Fruit fly (Drosophila melanogaster) whole organism, embryonic: ENCODE data around the gene mib1.
A peak's percentile ranks its signal among the peaks of the same experiment; 100 is the strongest.

Source experiments
- Antp ChIP-seq: fragments of 200-800 bp; sonication (Bioruptor generic); optimal IDR thresholded peaks from 3 replicates; lab custom pipeline; 2016; ENCODE audit warnings: missing biosample characterization, missing genetic modification characterization
- Atf3 ChIP-seq: fragments of 200-800 bp; sonication (Bioruptor generic); optimal IDR thresholded peaks from 3 replicates; lab custom pipeline; 2016; ENCODE audit warnings: missing biosample characterization, missing genetic modification characterization
- B-H1 ChIP-seq: fragments of 200-800 bp; sonication (Bioruptor generic); IDR thresholded peaks from 3 replicates; pipeline ENCODE4 v1.3.6; 2022; ENCODE audit warnings: missing biosample characterization, missing genetic modification characterization
- B-H2 ChIP-seq: fragments of 200-800 bp; sonication (Bioruptor generic); optimal IDR thresholded peaks from 2 replicates; lab custom pipeline; 2018; ENCODE audit warnings: missing biosample characterization, mild to moderate bottlenecking, missing genetic modification characterization
- CG13624 ChIP-seq: fragments of 200-800 bp; sonication (Bioruptor generic); optimal IDR thresholded peaks from 2 replicates; lab custom pipeline; 2016; ENCODE audit warnings: missing biosample characterization, missing genetic modification characterization
- CG15479 ChIP-seq: fragments of 200-800 bp; sonication (Bioruptor generic); optimal IDR thresholded peaks from 3 replicates; lab custom pipeline; 2019; ENCODE audit warnings: missing biosample characterization, mild to moderate bottlenecking, missing genetic modification characterization, moderate library complexity
- CG16815 ChIP-seq: fragments of 200-800 bp; sonication (Bioruptor generic); optimal IDR thresholded peaks from 3 replicates; lab custom pipeline; 2017; ENCODE audit warnings: missing biosample characterization, mild to moderate bottlenecking, missing genetic modification characterization
- CG16863 ChIP-seq: fragments of 200-800 bp; sonication (Bioruptor generic); optimal IDR thresholded peaks from 3 replicates; lab custom pipeline; 2016; ENCODE audit warnings: missing biosample characterization, missing genetic modification characterization
- CG18599 ChIP-seq: fragments of 200-800 bp; sonication (Bioruptor generic); optimal IDR thresholded peaks from 3 replicates; lab custom pipeline; 2017; ENCODE audit warnings: missing biosample characterization, missing genetic modification characterization, mild to moderate bottlenecking, moderate library complexity, missing genetic modification reagents
- CG30403 ChIP-seq: fragments of 200-800 bp; sonication (Bioruptor generic); optimal IDR thresholded peaks from 3 replicates; lab custom pipeline; 2016; ENCODE audit warnings: missing biosample characterization, missing genetic modification characterization
- CG32767 ChIP-seq: fragments of 200-800 bp; sonication (Bioruptor generic); IDR thresholded peaks from 2 replicates; pipeline ENCODE4 v1.3.6; 2022; ENCODE audit warnings: missing biosample characterization, missing genetic modification characterization
- CG4730 ChIP-seq: fragments of 200-800 bp; sonication (Bioruptor generic); IDR thresholded peaks from 2 replicates; pipeline ENCODE4 v1.3.6; 2022; ENCODE audit warnings: missing biosample characterization, missing genetic modification characterization
- CG5245 ChIP-seq: fragments of 200-800 bp; sonication (Bioruptor generic); optimal IDR thresholded peaks from 3 replicates; lab custom pipeline; 2016; ENCODE audit warnings: missing biosample characterization, missing genetic modification characterization
- CG7987 ChIP-seq: fragments of 200-800 bp; sonication (Bioruptor generic); optimal IDR thresholded peaks from 2 replicates; lab custom pipeline; 2018; ENCODE audit warnings: missing biosample characterization, mild to moderate bottlenecking, missing genetic modification characterization, moderate library complexity
- Chrac-16 ChIP-seq: fragments of 200-800 bp; sonication (Bioruptor generic); optimal IDR thresholded peaks from 3 replicates; lab custom pipeline; 2016; ENCODE audit warnings: missing biosample characterization, missing genetic modification characterization
- CkIIα-i1 ChIP-seq: fragments of 200-800 bp; sonication (Bioruptor generic); IDR thresholded peaks from 2 replicates; pipeline ENCODE4 v1.3.6; 2022; ENCODE audit warnings: missing biosample characterization, missing genetic modification characterization
- D19B ChIP-seq: fragments of 200-800 bp; sonication (Bioruptor generic); optimal IDR thresholded peaks from 2 replicates; lab custom pipeline; 2017; ENCODE audit warnings: missing biosample characterization, mild to moderate bottlenecking, missing genetic modification characterization
- Deaf1 ChIP-seq: fragments of 200-800 bp; optimal IDR thresholded peaks from 3 replicates; lab custom pipeline; 2019; ENCODE audit warnings: missing biosample characterization, mild to moderate bottlenecking, missing genetic modification characterization, moderate library complexity
- Elba2 ChIP-seq: fragments of 200-800 bp; sonication (Bioruptor generic); optimal IDR thresholded peaks from 3 replicates; lab custom pipeline; 2016; ENCODE audit warnings: missing biosample characterization, missing genetic modification characterization
- HLHmδ ChIP-seq: fragments of 200-800 bp; sonication (Bioruptor generic); optimal IDR thresholded peaks from 2 replicates; lab custom pipeline; 2018; ENCODE audit warnings: missing biosample characterization, mild to moderate bottlenecking, missing genetic modification characterization, moderate library complexity
- Med ChIP-seq: fragments of 200-800 bp; sonication (Bioruptor generic); peaks from one replicate; lab custom pipeline; 2016; ENCODE audit warnings: missing biosample characterization, missing genetic modification characterization, mild to moderate bottlenecking, inconsistent platforms, moderate library complexity
- Mrtf ChIP-seq: fragments of 200-800 bp; sonication (Bioruptor generic); IDR thresholded peaks from 3 replicates; pipeline ENCODE4 v1.3.6; 2022; ENCODE audit warnings: missing biosample characterization, missing genetic modification characterization
- TFAM ChIP-seq: fragments of 200-800 bp; sonication (Bioruptor generic); optimal IDR thresholded peaks from 2 replicates; lab custom pipeline; 2017; ENCODE audit warnings: missing biosample characterization, missing genetic modification characterization, inconsistent platforms
- Usf ChIP-seq: fragments of 200-800 bp; sonication (Bioruptor generic); optimal IDR thresholded peaks from 2 replicates; lab custom pipeline; 2017; ENCODE audit warnings: missing genotype, missing biosample characterization, missing genetic modification characterization
- ap ChIP-seq: fragments of 200-800 bp; sonication (Bioruptor generic); IDR thresholded peaks from 2 replicates; pipeline ENCODE4 v1.3.6; 2022; ENCODE audit warnings: missing biosample characterization, missing genetic modification characterization
- btn ChIP-seq: fragments of 200-800 bp; sonication (Bioruptor generic); optimal IDR thresholded peaks from 2 replicates; lab custom pipeline; 2016; ENCODE audit warnings: missing biosample characterization, missing genetic modification characterization
- cad ChIP-seq: fragments of >200 bp; optimal IDR thresholded peaks from 2 replicates; lab custom pipeline; 2017; ENCODE audit warnings: missing biosample characterization, missing genetic modification characterization
- cas ChIP-seq: fragments of 200-800 bp; sonication (Bioruptor generic); IDR thresholded peaks from 2 replicates; pipeline ENCODE4 v1.3.6; 2022; ENCODE audit warnings: missing biosample characterization, missing genetic modification characterization
- dati ChIP-seq: fragments of 200-800 bp; sonication (Bioruptor generic); IDR thresholded peaks from 2 replicates; pipeline ENCODE4 v1.3.6; 2022; ENCODE audit warnings: missing biosample characterization, missing genetic modification characterization
- emc ChIP-seq: fragments of 200-800 bp; sonication (Bioruptor generic); optimal IDR thresholded peaks from 2 replicates; lab custom pipeline; 2016; ENCODE audit warnings: missing biosample characterization, missing genetic modification characterization
- eve ChIP-seq, 2 experiments: fragments of >200 bp; optimal IDR thresholded peaks; 2 replicates each; lab custom pipeline; 2017; ENCODE audit warnings: missing biosample characterization in 2 of 2, missing genetic modification characterization in 2 of 2
- exex ChIP-seq: fragments of 200-800 bp; sonication (Bioruptor generic); optimal IDR thresholded peaks from 4 replicates; lab custom pipeline; 2018; ENCODE audit warnings: missing biosample characterization, mild to moderate bottlenecking, missing genetic modification characterization, moderate library complexity
- gcm ChIP-seq: fragments of 200-800 bp; sonication (Bioruptor generic); optimal IDR thresholded peaks from 2 replicates; lab custom pipeline; 2019; ENCODE audit warnings: missing biosample characterization, mild to moderate bottlenecking, missing genetic modification characterization, moderate library complexity
- inv ChIP-seq: fragments of 200-800 bp; sonication (Bioruptor generic); IDR thresholded peaks from 2 replicates; pipeline ENCODE4 v1.3.6; 2022; ENCODE audit warnings: missing biosample characterization, missing genetic modification characterization; ENCODE audit not compliant: partially characterized antibody
- lmd ChIP-seq: fragments of 200-800 bp; sonication (Bioruptor generic); IDR thresholded peaks from 2 replicates; pipeline ENCODE4 v1.3.6; 2022; ENCODE audit warnings: missing biosample characterization, missing genetic modification characterization
- lola ChIP-seq, 3 experiments: fragments of >200 bp in 2 of 3; fragments of 200-800 bp in 1 of 3; sonication (Bioruptor generic) in 1 of 3; optimal IDR thresholded peaks; 2 replicates each; lab custom pipeline; 2017 to 2019; ENCODE audit warnings: missing biosample characterization in 3 of 3, missing genetic modification characterization in 3 of 3, mild to moderate bottlenecking in 1 of 3, moderate library complexity in 1 of 3
- luna ChIP-seq: fragments of 200-800 bp; sonication (Bioruptor generic); optimal IDR thresholded peaks from 2 replicates; lab custom pipeline; 2016; ENCODE audit warnings: missing biosample characterization, missing genetic modification characterization
- mam ChIP-seq: fragments of 200-800 bp; sonication (Bioruptor generic); optimal IDR thresholded peaks from 3 replicates; lab custom pipeline; 2016; ENCODE audit warnings: missing biosample characterization, missing genetic modification characterization
- sima ChIP-seq: fragments of 200-800 bp; sonication (Bioruptor generic); optimal IDR thresholded peaks from 2 replicates; lab custom pipeline; 2016; ENCODE audit warnings: missing biosample characterization, missing genetic modification characterization
- slou ChIP-seq: fragments of 200-800 bp; sonication (Bioruptor generic); optimal IDR thresholded peaks from 3 replicates; lab custom pipeline; 2016; ENCODE audit warnings: missing biosample characterization, missing genetic modification characterization
- sob ChIP-seq: fragments of 200-800 bp; sonication (Bioruptor generic); IDR thresholded peaks from 2 replicates; pipeline ENCODE4 v1.3.6; 2022; ENCODE audit warnings: missing biosample characterization, missing genetic modification characterization
- sqz ChIP-seq: fragments of 200-800 bp; sonication (Bioruptor generic); optimal IDR thresholded peaks from 3 replicates; lab custom pipeline; 2018; ENCODE audit warnings: missing biosample characterization, mild to moderate bottlenecking, missing genetic modification characterization
- zfh1 ChIP-seq: fragments of 200-800 bp; sonication (Bioruptor generic); IDR thresholded peaks from 3 replicates; pipeline ENCODE4 v1.3.6; 2022; ENCODE audit warnings: missing biosample characterization, missing genetic modification characterization

mib1 gene

DNA sequence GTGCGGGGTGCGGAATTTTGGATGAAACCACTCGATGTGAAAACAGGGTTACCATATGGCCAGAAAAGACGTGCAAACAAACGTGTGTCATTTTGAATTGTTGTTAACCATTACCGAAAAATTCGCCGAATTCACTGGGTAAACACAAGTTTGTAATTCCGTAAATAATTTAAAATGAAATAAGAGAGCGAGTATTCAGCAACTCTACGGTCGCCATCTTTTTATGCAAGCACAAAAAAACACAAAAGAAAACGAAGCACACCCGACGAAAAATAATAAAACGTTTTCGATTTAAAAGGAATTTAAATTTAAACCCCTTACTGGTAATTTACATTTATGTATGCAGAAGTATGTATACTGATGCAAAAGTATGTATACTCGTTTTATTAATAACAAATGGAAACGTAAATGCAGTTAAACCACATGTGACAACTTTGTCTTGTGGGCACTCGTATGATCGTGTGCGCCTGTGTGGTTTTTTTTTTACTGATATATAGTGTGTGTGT lies 34.3 kb upstream of the mib1 start (continued):
- TF ChIP-seq TFAM (GFP tag; lab: Kevin White, UChicago) (peak; percentile 77), B-H1 (GFP tag; lab: Robert Waterston, UW) (peak; percentile 90), luna (peak; percentile 70), CG13624 (GFP tag; lab: Kevin White, UChicago) (peak; percentile 89), CG30403 (GFP tag; lab: Kevin White, UChicago) (peak; percentile 93), slou (peak; percentile 61), HLHmδ (no peak), lola (GFP tag; optimal IDR thresholded peaks at IDR 0.05; lab: Kevin White, UChicago) (peak in 2 of 3 experiments; percentile 13 to 89), emc (peak; percentile 78), CG4730 (GFP tag; lab: Robert Waterston, UW) (peak; percentile 87), CG16815 (GFP tag; lab: Kevin White, UChicago) (peak; percentile 78), ap (GFP tag; lab: Robert Waterston, UW) (peak; percentile 88), exex (tag; lab: Kevin White, UChicago) (peak; percentile 77), Chrac-16 (peak; percentile 89), CG15479 (GFP tag; lab: Kevin White, UChicago) (no peak), sob (GFP tag; lab: Robert Waterston, UW) (peak; percentile 93), CG7987 (GFP tag; lab: Kevin White, UChicago) (peak; percentile 72), mam (peak; percentile 90), CG18599 (GFP tag; lab: Kevin White, UChicago) (peak; percentile 96), dati (GFP tag; lab: Robert Waterston, UW) (peak; percentile 79), Mrtf (GFP tag; lab: Robert Waterston, UW) (peak; percentile 88), eve (GFP tag; optimal IDR thresholded peaks at IDR 0.05; lab: Kevin White, UChicago) (peak in 1 of 2 experiments; percentile 94), gcm (peak; percentile 96), Med (GFP tag; lab: Kevin White, UChicago) (peak; percentile 97), Deaf1 (tag; lab: Kevin White, UChicago) (no peak), Antp (GFP tag; lab: Kevin White, UChicago) (peak; percentile 72), cas (peak; percentile 69), cad (no peak), sima (GFP tag; lab: Kevin White, UChicago) (peak; percentile 64), inv (GFP tag; lab: Robert Waterston, UW) (no peak), B-H2 (GFP tag; lab: Kevin White, UChicago) (peak; percentile 94), CkIIα-i1 (no peak), lmd (GFP tag; lab: Robert Waterston, UW) (peak; percentile 92), zfh1 (GFP tag; lab: Robert Waterston, UW) (peak; percentile 95), CG16863 (GFP tag; lab: Kevin White, UChicago) (peak; percentile 89), Atf3 (GFP tag; lab: Kevin White, UChicago) (peak; percentile 78), Elba2 (GFP tag; lab: Kevin White, UChicago) (peak; percentile 38), sqz (GFP tag; lab: Kevin White, UChicago) (peak; percentile 99), D19B (GFP tag; lab: Kevin White, UChicago) (peak; percentile 78), CG5245 (GFP tag; lab: Kevin White, UChicago) (peak; percentile 63), btn (GFP tag; lab: Kevin White, UChicago) (peak; percentile 86), Usf (GFP tag; lab: Kevin White, UChicago) (peak; percentile 76), CG32767 (GFP tag; lab: Robert Waterston, UW) (peak; percentile 90)
